Worm (Caenorhabditis elegans): ENCODE measurements around the gene B0244.15.

- TF ChIP-seq ces-1 (GFP tag; optimal IDR thresholded peaks at IDR 0.05) = peak; percentile 26
- no peak for TF ChIP-seq blmp-1 (tag; optimal IDR thresholded peaks at IDR 0.05)
- no peak for TF ChIP-seq nhr-12 (tag; optimal IDR thresholded peaks at IDR 0.05)
- no peak for TF ChIP-seq mep-1 (tag; optimal IDR thresholded peaks at IDR 0.05)
- no peak for TF ChIP-seq nhr-76 (tag; optimal IDR thresholded peaks at IDR 0.05)
- no peak for TF ChIP-seq snpc-4 (tag; optimal IDR thresholded peaks at IDR 0.05)
- TF ChIP-seq nhr-28 (tag; optimal IDR thresholded peaks at IDR 0.05) = no peak
- no peak for TF ChIP-seq bed-3 (GFP tag; optimal IDR thresholded peaks at IDR 0.05)
- no peak for TF ChIP-seq pha-4 (tag; optimal IDR thresholded peaks at IDR 0.05)
- TF ChIP-seq cnd-1 (tag; optimal IDR thresholded peaks at IDR 0.05) = no peak
- no peak for TF ChIP-seq elt-3 (tag; optimal IDR thresholded peaks at IDR 0.05)
- TF ChIP-seq ztf-11 (tag; optimal IDR thresholded peaks at IDR 0.05) = peak; percentile 6
- peak; percentile 23 for TF ChIP-seq unc-62 (GFP tag; optimal IDR thresholded peaks at IDR 0.05)
Measured at ce11 chrIII:5718385-5718784, 24.8 kb upstream of the B0244.15 start.
